Worm (Caenorhabditis elegans) whole organism, L4 larva: Measurements from ENCODE around the gene uncp-18.

Source experiments
- D1046.2 ChIP-seq: fragments of 200-800 bp; sonication (Bioruptor generic); IDR thresholded peaks from 2 replicates; pipeline ENCODE4 v1.3.6; 2022; ENCODE audit warnings: missing genetic modification characterization, missing compliant biosample characterization
- F37D6.2 ChIP-seq: sonication (generic microtip); optimal IDR thresholded peaks from 2 replicates; lab custom pipeline; 2016; ENCODE audit warnings: mild to moderate bottlenecking, missing genetic modification characterization, missing compliant biosample characterization
- F44E2.7 ChIP-seq: fragments of 200-800 bp; sonication (Bioruptor generic); IDR thresholded peaks from 2 replicates; pipeline ENCODE4 v2.1.2; 2022; ENCODE audit warnings: missing genetic modification characterization, missing compliant biosample characterization
- T20F7.1 ChIP-seq: fragments of 200-800 bp; sonication (Bioruptor generic); optimal IDR thresholded peaks from 2 replicates; lab custom pipeline; 2018; ENCODE audit warnings: mild to moderate bottlenecking, missing genetic modification characterization, missing compliant biosample characterization
- T26A8.4 ChIP-seq: fragments of 200-800 bp; sonication (Bioruptor generic); IDR thresholded peaks from 2 replicates; pipeline ENCODE4 v1.3.6; 2022; ENCODE audit warnings: missing genetic modification characterization, missing compliant biosample characterization
- Y75B8A.6 ChIP-seq: fragments of 200-800 bp; sonication (Bioruptor generic); IDR thresholded peaks from 2 replicates; pipeline ENCODE4 v1.3.6; 2022; ENCODE audit warnings: missing genetic modification reagents, missing genetic modification characterization, missing compliant biosample characterization
- ZK337.2 ChIP-seq: fragments of 200-800 bp; sonication (Bioruptor generic); IDR thresholded peaks from 2 replicates; pipeline ENCODE4 v1.3.6; 2022; ENCODE audit warnings: missing genetic modification reagents, missing genetic modification characterization, missing compliant biosample characterization
- ceh-20 ChIP-seq: fragments of 200-800 bp; sonication (Bioruptor generic); IDR thresholded peaks from 2 replicates; pipeline ENCODE4 v1.3.6; 2022; ENCODE audit warnings: missing genetic modification reagents, missing genetic modification characterization, missing compliant biosample characterization
- ceh-44 ChIP-seq: fragments of 200-800 bp; sonication (Bioruptor generic); IDR thresholded peaks from 2 replicates; pipeline ENCODE4 v1.3.6; 2022; ENCODE audit warnings: missing genetic modification reagents, missing genetic modification characterization, missing compliant biosample characterization
- daf-16 ChIP-seq, 3 experiments: sonication (generic microtip); optimal IDR thresholded peaks; 2 replicates each; lab custom pipeline; 2016 to 2017; ENCODE audit warnings: missing genetic modification characterization in 3 of 3, missing genetic modification reagents in 3 of 3, mild to moderate bottlenecking in 2 of 3, missing compliant biosample characterization in 2 of 3, missing biosample characterization in 1 of 3, moderate library complexity in 1 of 3
- dmd-6 ChIP-seq: fragments of 200-800 bp; sonication (Bioruptor generic); IDR thresholded peaks from 2 replicates; pipeline ENCODE4 v1.3.6; 2022; ENCODE audit warnings: missing genetic modification reagents, missing genetic modification characterization, missing compliant biosample characterization
- dpl-1 ChIP-seq: fragments of 150-350 bp; optimal IDR thresholded peaks from 2 replicates; lab custom pipeline; 2014; ENCODE audit warnings: missing biosample characterization, missing genetic modification reagents, missing genetic modification characterization
- dve-1 ChIP-seq: sonication (generic microtip); optimal IDR thresholded peaks from 2 replicates; lab custom pipeline; 2017; ENCODE audit warnings: antibody characterized with exemption, mild to moderate bottlenecking, missing genetic modification characterization, missing compliant biosample characterization; ENCODE audit not compliant: insufficient read depth
- egl-43 ChIP-seq: fragments of 200-800 bp; sonication (Bioruptor generic); IDR thresholded peaks from 2 replicates; pipeline ENCODE4 v1.3.6; 2022; ENCODE audit warnings: missing genetic modification reagents, missing genetic modification characterization, missing compliant biosample characterization
- gei-8 ChIP-seq: fragments of 200-800 bp; sonication (Bioruptor generic); optimal IDR thresholded peaks from 2 replicates; lab custom pipeline; 2018; ENCODE audit warnings: mild to moderate bottlenecking, missing genetic modification characterization, missing compliant biosample characterization
- hlh-11 ChIP-seq: fragments of 200-800 bp; sonication (Bioruptor generic); optimal IDR thresholded peaks from 2 replicates; lab custom pipeline; 2018; ENCODE audit warnings: mild to moderate bottlenecking, missing genetic modification characterization, missing compliant biosample characterization
- hlh-30 ChIP-seq: sonication (generic microtip); optimal IDR thresholded peaks from 2 replicates; lab custom pipeline; 2017; ENCODE audit warnings: antibody characterized with exemption, mild to moderate bottlenecking, missing genetic modification characterization, missing compliant biosample characterization; ENCODE audit not compliant: insufficient read depth
- lin-38 ChIP-seq: fragments of 200-800 bp; sonication (Bioruptor generic); IDR thresholded peaks from 2 replicates; pipeline ENCODE4 v1.3.6; 2022; ENCODE audit warnings: missing genetic modification reagents, missing genetic modification characterization, missing compliant biosample characterization
- lsy-2 ChIP-seq, 2 experiments: fragments of 150-350 bp in 1 of 2; sonication (generic microtip) in 1 of 2; optimal IDR thresholded peaks; 2 replicates each; lab custom pipeline; 2014 to 2017; ENCODE audit warnings: missing biosample characterization in 2 of 2, missing genetic modification characterization in 2 of 2
- mdl-1 ChIP-seq, 2 experiments: fragments of 150-350 bp in 1 of 2; sonication (generic microtip) in 1 of 2; optimal IDR thresholded peaks; 2 replicates each; lab custom pipeline; 2014 to 2017; ENCODE audit warnings: missing biosample characterization in 2 of 2, missing genetic modification characterization in 2 of 2
- mep-1 ChIP-seq: fragments of 150-350 bp; sonication (generic microtip); optimal IDR thresholded peaks from 3 replicates; lab custom pipeline; 2014; ENCODE audit warnings: missing biosample characterization, missing genetic modification characterization
- nhr-28 ChIP-seq: fragments of 150-350 bp; optimal IDR thresholded peaks from 2 replicates; lab custom pipeline; 2014; ENCODE audit warnings: missing biosample characterization, missing genetic modification characterization
- nhr-41 ChIP-seq: fragments of 200-800 bp; sonication (Bioruptor generic); IDR thresholded peaks from 2 replicates; pipeline ENCODE4 v1.3.6; 2022; ENCODE audit warnings: missing genetic modification reagents, missing genetic modification characterization, missing compliant biosample characterization
- nhr-48 ChIP-seq: sonication (generic microtip); optimal IDR thresholded peaks from 2 replicates; lab custom pipeline; 2016; ENCODE audit warnings: mild to moderate bottlenecking, missing genetic modification characterization, missing compliant biosample characterization
- nhr-6 ChIP-seq: fragments of 150-350 bp; optimal IDR thresholded peaks from 2 replicates; lab custom pipeline; 2014; ENCODE audit warnings: missing biosample characterization, missing genetic modification characterization
- nhr-76 ChIP-seq: fragments of 150-350 bp; optimal IDR thresholded peaks from 2 replicates; lab custom pipeline; 2014; ENCODE audit warnings: missing biosample characterization, missing genetic modification characterization
- nhr-77 ChIP-seq: fragments of 150-350 bp; optimal IDR thresholded peaks from 2 replicates; lab custom pipeline; 2014; ENCODE audit warnings: missing biosample characterization, missing genetic modification characterization
- pha-4 ChIP-seq, 2 experiments: fragments of 150-350 bp in 1 of 2; fragments of 200-800 bp in 1 of 2; sonication (Bioruptor generic) in 1 of 2; IDR thresholded peaks in 1 of 2; optimal IDR thresholded peaks in 1 of 2; 2 replicates each; pipeline versions ENCODE4 v1.3.6 to Lab custom; 2014 to 2022; ENCODE audit warnings: missing genetic modification characterization in 2 of 2, missing genetic modification reagents in 2 of 2, missing biosample characterization in 1 of 2, missing compliant biosample characterization in 1 of 2
- php-3 ChIP-seq: fragments of 200-800 bp; sonication (Bioruptor generic); IDR thresholded peaks from 2 replicates; pipeline ENCODE4 v1.3.6; 2022; ENCODE audit warnings: missing genetic modification reagents, missing genetic modification characterization, missing compliant biosample characterization
- pqm-1 ChIP-seq: sonication (generic microtip); optimal IDR thresholded peaks from 2 replicates; lab custom pipeline; 2017; ENCODE audit warnings: missing biosample characterization, missing genetic modification characterization
- rbr-2 ChIP-seq: sonication (generic microtip); optimal IDR thresholded peaks from 2 replicates; lab custom pipeline; 2016; ENCODE audit warnings: missing genotype, missing genetic modification characterization, missing compliant biosample characterization
- saeg-2 ChIP-seq: fragments of 200-800 bp; sonication (Bioruptor generic); IDR thresholded peaks from 2 replicates; pipeline ENCODE4 v1.3.6; 2022; ENCODE audit warnings: missing genetic modification reagents, missing genetic modification characterization, missing compliant biosample characterization
- snpc-1.2 ChIP-seq: fragments of 200-800 bp; sonication (Bioruptor generic); IDR thresholded peaks from 2 replicates; pipeline ENCODE4 v1.3.6; 2022; ENCODE audit warnings: missing genetic modification reagents, missing genetic modification characterization, missing compliant biosample characterization
- snpc-4 ChIP-seq: fragments of 150-350 bp; optimal IDR thresholded peaks from 2 replicates; lab custom pipeline; 2014; ENCODE audit warnings: missing biosample characterization, missing genetic modification characterization
- spr-3 ChIP-seq: fragments of 200-800 bp; sonication (Bioruptor generic); optimal IDR thresholded peaks from 2 replicates; lab custom pipeline; 2018; ENCODE audit warnings: mild to moderate bottlenecking, missing genetic modification characterization, missing compliant biosample characterization
- tra-1 ChIP-seq: fragments of 200-800 bp; sonication (Bioruptor generic); IDR thresholded peaks from 2 replicates; pipeline ENCODE4 v1.3.6; 2022; ENCODE audit warnings: missing genetic modification reagents, missing genetic modification characterization, missing compliant biosample characterization
- unc-130 ChIP-seq: sonication (generic microtip); optimal IDR thresholded peaks from 2 replicates; lab custom pipeline; 2016; ENCODE audit warnings: missing genetic modification reagents, missing genetic modification characterization, missing compliant biosample characterization
- unc-62 ChIP-seq, 3 experiments: fragments of 150-350 bp in 1 of 3; sonication (generic microtip); optimal IDR thresholded peaks in 2 of 3; peaks in 1 of 3; 1 replicate in 1 of 3; 2 replicates in 2 of 3; lab custom pipeline; 2014 to 2017; ENCODE audit warnings: missing biosample characterization in 3 of 3, missing genetic modification characterization in 3 of 3, missing genetic modification reagents in 3 of 3, missing genotype in 1 of 3
- vab-7 ChIP-seq: fragments of 200-800 bp; sonication (Bioruptor generic); IDR thresholded peaks from 2 replicates; pipeline ENCODE4 v1.3.6; 2022; ENCODE audit warnings: missing genetic modification reagents, missing genetic modification characterization, missing compliant biosample characterization
- zfp-2 ChIP-seq: sonication (generic microtip); optimal IDR thresholded peaks from 2 replicates; lab custom pipeline; 2016; ENCODE audit warnings: mild to moderate bottlenecking, missing genetic modification characterization, missing compliant biosample characterization
- zip-11 ChIP-seq: fragments of 200-800 bp; sonication (Bioruptor generic); IDR thresholded peaks from 2 replicates; pipeline ENCODE4 v1.3.6; 2022; ENCODE audit warnings: missing genetic modification characterization, missing compliant biosample characterization
- zip-2 ChIP-seq: fragments of 150-350 bp; optimal IDR thresholded peaks from 2 replicates; lab custom pipeline; 2014; ENCODE audit warnings: missing biosample characterization, missing genetic modification characterization
- ztf-7 ChIP-seq: fragments of 150-350 bp; optimal IDR thresholded peaks from 2 replicates; lab custom pipeline; 2014; ENCODE audit warnings: missing biosample characterization, missing genetic modification characterization

The uncp-18 gene

ce11 chrIV:401395-401794 lies 11.0 kb downstream of the uncp-18 start, which contains the start of gene gpa-4:
Gene gpa-4, plus strand, starts transcription at chrIV:401695.
- no peak for TF ChIP-seq F37D6.2 (tag; lab: Kevin White, UChicago)
- TF ChIP-seq egl-43 (GFP tag; lab: Robert Waterston, UW) = no peak
- TF ChIP-seq ztf-7 (tag; lab: Kevin White, UChicago) = no peak
- no peak for TF ChIP-seq Y75B8A.6
- TF ChIP-seq nhr-41 (GFP tag; lab: Robert Waterston, UW) = no peak
- TF ChIP-seq gei-8 (GFP tag; lab: Kevin White, UChicago) = no peak
- no peak for TF ChIP-seq snpc-1.2
- no peak for TF ChIP-seq lin-38
- no peak for TF ChIP-seq php-3 (GFP tag; lab: Robert Waterston, UW)
- no peak for TF ChIP-seq ceh-44 (GFP tag; lab: Robert Waterston, UW)
- TF ChIP-seq saeg-2 (GFP tag; lab: Robert Waterston, UW) = no peak
- TF ChIP-seq pha-4 (GFP tag; IDR thresholded peaks at IDR 0.05; lab: Robert Waterston, UW) = no peak
- no peak for TF ChIP-seq pha-4 (tag; optimal IDR thresholded peaks at IDR 0.05; lab: Kevin White, UChicago)
- no peak for TF ChIP-seq zip-11 (GFP tag; lab: Robert Waterston, UW)
- no peak for TF ChIP-seq snpc-4 (tag; lab: Kevin White, UChicago)
- no peak for TF ChIP-seq zfp-2 (tag; lab: Kevin White, UChicago)

DNA sequence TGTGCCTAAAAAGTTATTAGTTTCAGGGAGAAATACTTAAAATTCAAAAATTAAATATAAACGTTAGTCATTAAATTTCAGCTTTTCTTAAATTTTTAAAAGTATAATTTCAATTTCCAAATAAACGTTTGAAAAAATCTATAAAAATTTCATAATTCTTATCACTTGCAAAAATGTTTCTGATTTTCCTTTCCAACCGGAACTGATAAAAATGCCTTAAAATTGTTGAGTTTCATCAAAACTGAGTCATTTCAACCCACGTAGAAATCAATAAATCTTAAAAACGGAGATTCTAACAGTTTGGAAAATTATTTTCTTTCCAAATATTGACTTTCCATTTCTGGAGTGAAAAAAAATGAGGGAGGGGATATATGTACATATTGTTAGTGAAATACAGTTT lies 18.5 kb downstream of the uncp-18 start:
- TF ChIP-seq dmd-6 (GFP tag; lab: Robert Waterston, UW) (peak; percentile 18; the same call in 1 of the 2 replicates), ZK337.2 (GFP tag; lab: Robert Waterston, UW) (no peak), dve-1 (peak; percentile 31), D1046.2 (GFP tag; lab: Robert Waterston, UW) (no peak), daf-16 (GFP tag; optimal IDR thresholded peaks at IDR 0.05; lab: Kevin White, UChicago) (no peak), daf-16 (tag; optimal IDR thresholded peaks at IDR 0.05; lab: Kevin White, UChicago) (peak; percentile 42)

DNA sequence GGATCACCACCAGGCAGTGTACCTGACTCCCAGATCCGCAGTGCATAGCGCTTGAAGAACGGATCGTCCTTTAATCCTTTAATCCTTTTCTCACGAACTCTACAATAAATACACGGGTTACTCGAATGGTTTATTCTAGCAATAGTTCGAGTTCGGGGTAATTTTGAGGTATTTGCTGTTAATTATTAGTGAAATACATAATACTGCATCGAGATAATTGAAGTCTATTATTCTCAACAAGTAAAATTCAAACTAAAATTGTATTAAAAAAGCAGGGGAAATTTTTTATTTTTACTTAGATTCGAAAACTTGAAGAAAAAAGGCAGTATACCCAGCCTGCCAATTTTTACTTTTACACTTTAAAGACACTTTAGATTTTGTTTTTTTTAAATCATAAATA lies 19.6 kb downstream of the uncp-18 start, which contains the start of gene kgb-1:
kgb-1 (minus strand) TSS at position 101 of the 400 bp plus-strand sequence.
- TF ChIP-seq unc-62 (GFP tag; optimal IDR thresholded peaks at IDR 0.05 in 1 of 2; lab: Kevin White, UChicago) = peak in 1 of 2 experiments; percentile 36
- no peak for TF ChIP-seq unc-62 (tag; optimal IDR thresholded peaks at IDR 0.05; lab: Kevin White, UChicago)
- no peak for TF ChIP-seq zip-2 (tag; lab: Kevin White, UChicago)

ce11 chrIV:410420-410891 lies 20.1 kb downstream of the uncp-18 start, which contains the start of gene T07A9.12:
Gene T07A9.12, plus strand, starts transcription at chrIV:410867.
- TF ChIP-seq tra-1 (no peak), F37D6.2 (tag; lab: Kevin White, UChicago) (peak; percentile 12), lin-38 (peak; percentile 57), nhr-48 (peak; percentile 43), vab-7 (GFP tag; lab: Robert Waterston, UW) (no peak), T26A8.4 (GFP tag; lab: Robert Waterston, UW) (no peak), dmd-6 (GFP tag; lab: Robert Waterston, UW) (peak; percentile 59), hlh-11 (tag; lab: Kevin White, UChicago) (peak; percentile 80), nhr-77 (tag; lab: Kevin White, UChicago) (peak; percentile 28), nhr-76 (tag; lab: Kevin White, UChicago) (no peak), lsy-2 (tag; optimal IDR thresholded peaks at IDR 0.05; lab: Kevin White, UChicago) (peak; percentile 37 to 79), unc-130 (GFP tag; lab: Kevin White, UChicago) (peak; percentile 3), F44E2.7 (GFP tag; lab: Robert Waterston, UW) (no peak), pqm-1 (peak; percentile 42), mdl-1 (tag; optimal IDR thresholded peaks at IDR 0.05; lab: Kevin White, UChicago) (peak; percentile 38 to 48), php-3 (GFP tag; lab: Robert Waterston, UW) (no peak), dpl-1 (GFP tag; lab: Kevin White, UChicago) (peak; percentile 68), pha-4 (GFP tag; IDR thresholded peaks at IDR 0.05; lab: Robert Waterston, UW) (peak; percentile 39; the same call in 1 of the 2 replicates), pha-4 (tag; optimal IDR thresholded peaks at IDR 0.05; lab: Kevin White, UChicago) (peak; percentile 18), ztf-7 (tag; lab: Kevin White, UChicago) (peak; percentile 63), spr-3 (no peak), hlh-30 (tag; lab: Kevin White, UChicago) (peak; percentile 47), T20F7.1 (GFP tag; lab: Kevin White, UChicago) (peak; percentile 47), rbr-2 (tag; lab: Kevin White, UChicago) (peak; percentile 67), ceh-20 (GFP tag; lab: Robert Waterston, UW) (no peak), nhr-28 (tag; lab: Kevin White, UChicago) (peak; percentile 79), nhr-6 (tag; lab: Kevin White, UChicago) (peak; percentile 66), mep-1 (tag; lab: Kevin White, UChicago) (peak; percentile 83)
